Fruit fly (Drosophila melanogaster): ENCODE results near the gene CG33099.
A peak's percentile ranks its signal among the peaks of the same experiment; 100 is the strongest.

Gene CG33099

dm6 chr3R:22530305-22530704 lies at the start of gene CG33099:
TSS of gene CG33099 (minus strand) at chr3R:22530572.
- TF ChIP-seq CG32006 (GFP tag; optimal IDR thresholded peaks at IDR 0.05), result no peak
- TF ChIP-seq svp (GFP tag), result no peak
- no peak for TF ChIP-seq Hr38 (GFP tag; optimal IDR thresholded peaks at IDR 0.05)
- TF ChIP-seq CG4318 (GFP tag; optimal IDR thresholded peaks at IDR 0.05), result no peak
- no peak for TF ChIP-seq CG31627 (GFP tag; optimal IDR thresholded peaks at IDR 0.05)
- peak in 1 of 2 experiments; percentile 26 for TF ChIP-seq ss (GFP tag; optimal IDR thresholded peaks at IDR 0.05)
- TF ChIP-seq CG3032 (tag; optimal IDR thresholded peaks at IDR 0.05), result no peak
- TF ChIP-seq CG10669 (GFP tag; optimal IDR thresholded peaks at IDR 0.05), result peak; percentile 19
- no peak for TF ChIP-seq dac (GFP tag; optimal IDR thresholded peaks at IDR 0.05)
- TF ChIP-seq eg (GFP tag; IDR thresholded peaks at IDR 0.05), result peak; percentile 19; the same call in 2 of the 3 replicates
- TF ChIP-seq Hr4 (GFP tag; optimal IDR thresholded peaks at IDR 0.05), result no peak
- peak; percentile 20 for TF ChIP-seq OdsH (GFP tag; optimal IDR thresholded peaks at IDR 0.05)
- no peak for TF ChIP-seq Ets21C (GFP tag; optimal IDR thresholded peaks at IDR 0.05)
- TF ChIP-seq CG6276 (GFP tag; optimal IDR thresholded peaks at IDR 0.05), result no peak
- no peak for TF ChIP-seq dsx (GFP tag; optimal IDR thresholded peaks at IDR 0.05; ENCODE audit: poor library complexity, severe bottlenecking)
- TF ChIP-seq Eip75B (GFP tag; optimal IDR thresholded peaks at IDR 0.05), result no peak
- peak; percentile 6 for TF ChIP-seq CG7368 (GFP tag; optimal IDR thresholded peaks at IDR 0.05)
- TF ChIP-seq Ets96B (tag; optimal IDR thresholded peaks at IDR 0.05), result no peak
- peak; percentile 0 for TF ChIP-seq CG6792 (GFP tag; optimal IDR thresholded peaks at IDR 0.05)
- no peak for TF ChIP-seq CG16779 (tag; optimal IDR thresholded peaks at IDR 0.05)
- TF ChIP-seq Eip93F (GFP tag; optimal IDR thresholded peaks at IDR 0.05), result no peak
- no peak for TF ChIP-seq CG11294 (GFP tag; IDR thresholded peaks at IDR 0.05)
- no peak for TF ChIP-seq CG1621 (tag; optimal IDR thresholded peaks at IDR 0.05)
- TF ChIP-seq net (GFP tag; optimal IDR thresholded peaks at IDR 0.05), result peak; percentile 3
- TF ChIP-seq cyc (GFP tag; optimal IDR thresholded peaks at IDR 0.05), result no peak
- TF ChIP-seq salr (GFP tag; optimal IDR thresholded peaks at IDR 0.05), result no peak
- no peak for TF ChIP-seq CG34406 (GFP tag; optimal IDR thresholded peaks at IDR 0.05)
- peak; percentile 97 for TF ChIP-seq fkh (GFP tag; optimal IDR thresholded peaks at IDR 0.05)
- TF ChIP-seq CG6163 (GFP tag; IDR thresholded peaks at IDR 0.05), result peak; percentile 55
- TF ChIP-seq topi (GFP tag; optimal IDR thresholded peaks at IDR 0.05), result no peak
- peak; percentile 4 for TF ChIP-seq CG6854 (GFP tag; optimal IDR thresholded peaks at IDR 0.05)
- no peak for TF ChIP-seq achi (GFP tag; optimal IDR thresholded peaks at IDR 0.05)
- TF ChIP-seq Eip78C (GFP tag), result peak; percentile 80
- peak; percentile 82 for TF ChIP-seq vri (GFP tag; optimal IDR thresholded peaks at IDR 0.05)
- TF ChIP-seq Met (GFP tag; optimal IDR thresholded peaks at IDR 0.05), result peak; percentile 14
- no peak for TF ChIP-seq CG11762 (GFP tag; optimal IDR thresholded peaks at IDR 0.05; ENCODE audit: insufficient read depth)
- peak; percentile 10 for TF ChIP-seq Sox14 (GFP tag; optimal IDR thresholded peaks at IDR 0.05)
- peak; percentile 32 for TF ChIP-seq CG3919 (GFP tag; optimal IDR thresholded peaks at IDR 0.05)
- no peak for TF ChIP-seq CG10631 (GFP tag; optimal IDR thresholded peaks at IDR 0.05)
- peak; percentile 0 for TF ChIP-seq acj6 (GFP tag; optimal IDR thresholded peaks at IDR 0.05)
- TF ChIP-seq fd85E (GFP tag; optimal IDR thresholded peaks at IDR 0.05), result no peak
- TF ChIP-seq spab (GFP tag; optimal IDR thresholded peaks at IDR 0.05), result no peak
- 0 out of 2 replicates have a peak, but pooled peaks have one; percentile 8 for TF ChIP-seq CG15336 (GFP tag; IDR thresholded peaks at IDR 0.05)
- no peak for TF ChIP-seq CG11902 (GFP tag; optimal IDR thresholded peaks at IDR 0.05)
- no peak for TF ChIP-seq Lpt (GFP tag; optimal IDR thresholded peaks at IDR 0.05)
- TF ChIP-seq Sox15 (GFP tag; optimal IDR thresholded peaks at IDR 0.05), result no peak
- TF ChIP-seq Smox (GFP tag; optimal IDR thresholded peaks at IDR 0.05), result no peak
- TF ChIP-seq CG8119 (GFP tag; IDR thresholded peaks at IDR 0.05), result no peak
- no peak for TF ChIP-seq CG9139 (GFP tag; optimal IDR thresholded peaks at IDR 0.05)
- no peak for TF ChIP-seq CG8319 (GFP tag; optimal IDR thresholded peaks at IDR 0.05)
- peak; percentile 25; the same call in 1 of the 2 replicates for TF ChIP-seq Gug (GFP tag; IDR thresholded peaks at IDR 0.05)
- peak; percentile 12 for TF ChIP-seq esn (GFP tag; optimal IDR thresholded peaks at IDR 0.05)
- TF ChIP-seq fd59A (GFP tag; optimal IDR thresholded peaks at IDR 0.05), result no peak

Data from whole organism, prepupa.